Fruit fly (Drosophila melanogaster) whole organism, embryonic: Measurements from ENCODE around the gene sing.
A peak's percentile ranks its signal among the peaks of the same experiment; 100 is the strongest.

Experiments
- Asciz ChIP-seq: fragments of 200-800 bp; sonication (Bioruptor generic); optimal IDR thresholded peaks from 2 replicates; lab custom pipeline; 2017; ENCODE audit warnings: missing biosample characterization, mild to moderate bottlenecking, missing genetic modification characterization, missing genetic modification reagents
- Atf3 ChIP-seq: fragments of 200-800 bp; sonication (Bioruptor generic); optimal IDR thresholded peaks from 3 replicates; lab custom pipeline; 2016; ENCODE audit warnings: missing biosample characterization, missing genetic modification characterization
- CG10209 ChIP-seq: fragments of 200-800 bp; sonication (Bioruptor generic); optimal IDR thresholded peaks from 3 replicates; lab custom pipeline; 2017; ENCODE audit warnings: missing biosample characterization, mild to moderate bottlenecking, missing genetic modification characterization, missing genetic modification reagents
- CG11560 ChIP-seq: fragments of 200-800 bp; sonication (Bioruptor generic); IDR thresholded peaks from 3 replicates; pipeline ENCODE4 v1.3.6; 2022; ENCODE audit warnings: missing biosample characterization, missing genetic modification characterization
- CG11695 ChIP-seq: fragments of 200-800 bp; sonication (Bioruptor generic); IDR thresholded peaks from 3 replicates; pipeline ENCODE4 v1.3.6; 2022; ENCODE audit warnings: missing biosample characterization, missing genetic modification characterization
- CG11696 ChIP-seq: fragments of 200-800 bp; sonication (Bioruptor generic); IDR thresholded peaks from 2 replicates; pipeline ENCODE4 v1.3.6; 2022; ENCODE audit warnings: missing biosample characterization, missing genetic modification characterization
- CG12391 ChIP-seq: fragments of 200-800 bp; sonication (Bioruptor generic); optimal IDR thresholded peaks from 3 replicates; lab custom pipeline; 2018; ENCODE audit warnings: missing biosample characterization, mild to moderate bottlenecking, missing genetic modification characterization, moderate library complexity
- CG12769 ChIP-seq: fragments of 200-800 bp; sonication (Bioruptor generic); optimal IDR thresholded peaks from 2 replicates; lab custom pipeline; 2019; ENCODE audit warnings: missing biosample characterization, mild to moderate bottlenecking, missing genetic modification characterization, moderate library complexity
- CG12942 ChIP-seq: fragments of 200-800 bp; sonication (Bioruptor generic); optimal IDR thresholded peaks from 3 replicates; lab custom pipeline; 2016; ENCODE audit warnings: missing biosample characterization, missing genetic modification characterization
- CG17328 ChIP-seq: fragments of 200-800 bp; sonication (Bioruptor generic); IDR thresholded peaks from 2 replicates; pipeline ENCODE4 v1.3.6; 2022; ENCODE audit warnings: missing biosample characterization, missing genetic modification characterization
- CG31224 ChIP-seq: fragments of 200-800 bp; sonication (Bioruptor generic); IDR thresholded peaks from 2 replicates; pipeline ENCODE4 v1.3.6; 2022; ENCODE audit warnings: missing biosample characterization, missing genetic modification characterization
- CG34376 ChIP-seq: fragments of 200-800 bp; sonication (Bioruptor generic); optimal IDR thresholded peaks from 2 replicates; lab custom pipeline; 2018; ENCODE audit warnings: missing biosample characterization, mild to moderate bottlenecking, missing genetic modification characterization
- CG4282 ChIP-seq: fragments of 200-800 bp; sonication (Bioruptor generic); optimal IDR thresholded peaks from 2 replicates; lab custom pipeline; 2016; ENCODE audit warnings: missing biosample characterization, missing genetic modification characterization
- CG4854 ChIP-seq: fragments of 200-800 bp; sonication (Bioruptor generic); optimal IDR thresholded peaks from 2 replicates; lab custom pipeline; 2016; ENCODE audit warnings: missing biosample characterization, missing genetic modification characterization, inconsistent platforms
- CG7786 ChIP-seq: fragments of 200-800 bp; sonication (Bioruptor generic); optimal IDR thresholded peaks from 2 replicates; lab custom pipeline; 2016; ENCODE audit warnings: missing biosample characterization, missing genetic modification characterization
- CG8765 ChIP-seq: fragments of 200-800 bp; sonication (Bioruptor generic); IDR thresholded peaks from 2 replicates; pipeline ENCODE4 v1.3.6; 2022; ENCODE audit warnings: missing biosample characterization, missing genetic modification characterization
- CG8944 ChIP-seq: fragments of 200-800 bp; sonication (Bioruptor generic); optimal IDR thresholded peaks from 3 replicates; lab custom pipeline; 2016; ENCODE audit warnings: missing biosample characterization, missing genetic modification characterization
- CG9797 ChIP-seq: fragments of 200-800 bp; sonication (Bioruptor generic); optimal IDR thresholded peaks from 3 replicates; lab custom pipeline; 2018; ENCODE audit warnings: missing biosample characterization, mild to moderate bottlenecking, missing genetic modification characterization
- D ChIP-seq, 2 experiments: fragments of 200-800 bp in 1 of 2; fragments of >200 bp in 1 of 2; sonication (Bioruptor generic) in 1 of 2; optimal IDR thresholded peaks; 2 replicates in 1 of 2; 3 replicates in 1 of 2; lab custom pipeline; 2017; ENCODE audit warnings: mild to moderate bottlenecking in 1 of 2, missing biosample characterization in 1 of 2, missing genetic modification characterization in 1 of 2, missing genetic modification reagents in 1 of 2
- Dref ChIP-seq: fragments of 200-800 bp; sonication (Bioruptor generic); IDR thresholded peaks from 2 replicates; pipeline ENCODE4 v1.3.6; 2022; ENCODE audit warnings: missing biosample characterization, missing genetic modification characterization
- E2f1 ChIP-seq: fragments of 200-800 bp; sonication (Bioruptor generic); IDR thresholded peaks from 2 replicates; pipeline ENCODE4 v1.3.6; 2022; ENCODE audit warnings: missing biosample characterization, missing genetic modification characterization
- Hmr ChIP-seq: fragments of 200-800 bp; sonication (Bioruptor generic); optimal IDR thresholded peaks from 3 replicates; lab custom pipeline; 2017; ENCODE audit warnings: mild to moderate bottlenecking, missing biosample characterization, missing genetic modification reagents, missing genetic modification characterization
- Lhr ChIP-seq: fragments of 200-800 bp; sonication (Bioruptor generic); optimal IDR thresholded peaks from 3 replicates; lab custom pipeline; 2017; ENCODE audit warnings: mild to moderate bottlenecking, missing biosample characterization, missing genetic modification reagents, missing genetic modification characterization
- Pdp1 ChIP-seq, 2 experiments: fragments of 200-800 bp; sonication (Bioruptor generic); optimal IDR thresholded peaks; 3 replicates each; lab custom pipeline; 2016; ENCODE audit warnings: missing biosample characterization in 2 of 2, missing genetic modification characterization in 2 of 2, mild to moderate bottlenecking in 1 of 2, moderate library complexity in 1 of 2
- Spps ChIP-seq: fragments of 200-800 bp; sonication (Bioruptor generic); optimal IDR thresholded peaks from 2 replicates; lab custom pipeline; 2018; ENCODE audit warnings: missing biosample characterization, mild to moderate bottlenecking, missing genetic modification characterization
- amos ChIP-seq: fragments of 200-800 bp; sonication (Bioruptor generic); IDR thresholded peaks from 2 replicates; pipeline ENCODE4 v1.3.6; 2022; ENCODE audit warnings: missing biosample characterization, missing genetic modification characterization; ENCODE audit not compliant: partially characterized antibody
- ap ChIP-seq: fragments of 200-800 bp; sonication (Bioruptor generic); IDR thresholded peaks from 2 replicates; pipeline ENCODE4 v1.3.6; 2022; ENCODE audit warnings: missing biosample characterization, missing genetic modification characterization
- bbx ChIP-seq: fragments of 200-800 bp; sonication (Bioruptor generic); IDR thresholded peaks from 2 replicates; pipeline ENCODE4 v1.3.6; 2022; ENCODE audit warnings: missing biosample characterization, missing genetic modification characterization; ENCODE audit not compliant: partially characterized antibody
- chinmo ChIP-seq: fragments of 200-800 bp; sonication (Bioruptor generic); IDR thresholded peaks from 4 replicates; pipeline ENCODE4 v1.3.6; 2022; ENCODE audit warnings: missing biosample characterization, missing genetic modification characterization; ENCODE audit not compliant: partially characterized antibody
- danr ChIP-seq: fragments of 200-800 bp; sonication (Bioruptor generic); IDR thresholded peaks from 2 replicates; pipeline ENCODE4 v1.3.6; 2022; ENCODE audit warnings: missing biosample characterization, missing genetic modification characterization
- dati ChIP-seq: fragments of 200-800 bp; sonication (Bioruptor generic); IDR thresholded peaks from 2 replicates; pipeline ENCODE4 v1.3.6; 2022; ENCODE audit warnings: missing biosample characterization, missing genetic modification characterization
- ewg ChIP-seq: fragments of 200-800 bp; sonication (Bioruptor generic); optimal IDR thresholded peaks from 3 replicates; lab custom pipeline; 2017; ENCODE audit warnings: mild to moderate bottlenecking, missing biosample characterization, missing genetic modification reagents, missing genetic modification characterization
- exex ChIP-seq: fragments of 200-800 bp; sonication (Bioruptor generic); optimal IDR thresholded peaks from 4 replicates; lab custom pipeline; 2018; ENCODE audit warnings: missing biosample characterization, mild to moderate bottlenecking, missing genetic modification characterization, moderate library complexity
- grau ChIP-seq: fragments of 200-800 bp; optimal IDR thresholded peaks from 3 replicates; lab custom pipeline; 2019; ENCODE audit warnings: missing biosample characterization, mild to moderate bottlenecking, missing genetic modification characterization, moderate library complexity
- ind ChIP-seq: fragments of 200-800 bp; sonication (Bioruptor generic); optimal IDR thresholded peaks from 3 replicates; lab custom pipeline; 2016; ENCODE audit warnings: missing biosample characterization, missing genetic modification characterization
- insv ChIP-seq, 2 experiments: fragments of 200-800 bp; sonication (Bioruptor generic); optimal IDR thresholded peaks; 3 replicates each; lab custom pipeline; 2016 to 2018; ENCODE audit warnings: missing biosample characterization in 2 of 2, missing genetic modification characterization in 2 of 2
- inv ChIP-seq: fragments of 200-800 bp; sonication (Bioruptor generic); IDR thresholded peaks from 2 replicates; pipeline ENCODE4 v1.3.6; 2022; ENCODE audit warnings: missing biosample characterization, missing genetic modification characterization; ENCODE audit not compliant: partially characterized antibody
- lilli ChIP-seq: fragments of 200-800 bp; sonication (Bioruptor generic); optimal IDR thresholded peaks from 3 replicates; lab custom pipeline; 2016; ENCODE audit warnings: missing biosample characterization, missing genetic modification characterization
- mam ChIP-seq: fragments of 200-800 bp; sonication (Bioruptor generic); optimal IDR thresholded peaks from 3 replicates; lab custom pipeline; 2016; ENCODE audit warnings: missing biosample characterization, missing genetic modification characterization
- onecut ChIP-seq: fragments of 200-800 bp; sonication (Bioruptor generic); IDR thresholded peaks from 2 replicates; pipeline ENCODE4 v1.3.6; 2022; ENCODE audit warnings: missing biosample characterization, missing genetic modification characterization
- pita ChIP-seq: fragments of 200-800 bp; sonication (Bioruptor generic); optimal IDR thresholded peaks from 2 replicates; lab custom pipeline; 2017; ENCODE audit warnings: missing biosample characterization, mild to moderate bottlenecking, missing genetic modification characterization
- pnt ChIP-seq: fragments of 200-800 bp; sonication (Bioruptor generic); optimal IDR thresholded peaks from 3 replicates; lab custom pipeline; 2016; ENCODE audit warnings: missing biosample characterization, missing genetic modification characterization
- prd ChIP-seq, 3 experiments: fragments of >200 bp in 2 of 3; fragments of 200-800 bp in 1 of 3; sonication (Bioruptor generic) in 1 of 3; optimal IDR thresholded peaks in 2 of 3; IDR thresholded peaks in 1 of 3; 2 replicates in 2 of 3; 3 replicates in 1 of 3; pipeline versions ENCODE4 v1.3.6 to Lab custom; 2017 to 2022; ENCODE audit warnings: missing biosample characterization in 1 of 3, missing genetic modification characterization in 1 of 3
- row ChIP-seq: fragments of 200-800 bp; sonication (Bioruptor generic); IDR thresholded peaks from 3 replicates; pipeline ENCODE4 v1.3.6; 2022; ENCODE audit warnings: missing biosample characterization, missing genetic modification characterization
- shn ChIP-seq: fragments of 200-800 bp; sonication (Bioruptor generic); optimal IDR thresholded peaks from 3 replicates; lab custom pipeline; 2016; ENCODE audit warnings: missing biosample characterization, missing genetic modification characterization
- tna ChIP-seq: fragments of 200-800 bp; sonication (Bioruptor generic); IDR thresholded peaks from 2 replicates; pipeline ENCODE4 v1.3.6; 2022; ENCODE audit warnings: missing biosample characterization, missing genetic modification characterization; ENCODE audit not compliant: partially characterized antibody
- zfh1 ChIP-seq: fragments of 200-800 bp; sonication (Bioruptor generic); IDR thresholded peaks from 3 replicates; pipeline ENCODE4 v1.3.6; 2022; ENCODE audit warnings: missing biosample characterization, missing genetic modification characterization

Gene sing

dm6 chrX:16650078-16651063, 28.7 kb upstream of the sing start (continued):
- TF ChIP-seq CG11560 (tag; lab: Robert Waterston, UW) (no peak), Dref (no peak), pnt (GFP tag; lab: Kevin White, UChicago) (peak; percentile 70), lilli (peak; percentile 78), CG8765 (no peak), prd (optimal IDR thresholded peaks at IDR 0.05; lab: Kevin White, UChicago) (no peak), prd (GFP tag; IDR thresholded peaks at IDR 0.05; lab: Robert Waterston, UW) (peak; percentile 26; the same call in 1 of the 3 replicates), Hmr (GFP tag; lab: Kevin White, UChicago) (peak; percentile 27), onecut (GFP tag; lab: Robert Waterston, UW) (peak; percentile 72), shn (GFP tag; lab: Kevin White, UChicago) (no peak), inv (GFP tag; lab: Robert Waterston, UW) (no peak), CG9797 (GFP tag; lab: Kevin White, UChicago) (no peak), CG12769 (peak; percentile 38), danr (GFP tag; lab: Robert Waterston, UW) (no peak), Pdp1 (GFP tag; optimal IDR thresholded peaks at IDR 0.05; lab: Kevin White, UChicago) (peak; percentile 78 to 83), D (optimal IDR thresholded peaks at IDR 0.05; lab: Kevin White, UChicago) (no peak), D (GFP tag; optimal IDR thresholded peaks at IDR 0.05; lab: Kevin White, UChicago) (no peak), CG4282 (GFP tag; lab: Kevin White, UChicago) (no peak), CG4854 (no peak), Spps (tag; lab: Kevin White, UChicago) (no peak), E2f1 (GFP tag; lab: Robert Waterston, UW) (0 out of 2 replicates have a peak, but pooled peaks have one; percentile 35), pita (no peak), CG12942 (no peak), insv (GFP tag; optimal IDR thresholded peaks at IDR 0.05; lab: Kevin White, UChicago) (no peak), chinmo (0 out of 4 replicates have a peak, but pooled peaks have one; percentile 10), ind (GFP tag; lab: Kevin White, UChicago) (peak; percentile 12), CG31224 (GFP tag; lab: Robert Waterston, UW) (0 out of 2 replicates have a peak, but pooled peaks have one; percentile 12), Atf3 (GFP tag; lab: Kevin White, UChicago) (no peak), CG11696 (GFP tag; lab: Robert Waterston, UW) (peak; percentile 62), row (GFP tag; lab: Robert Waterston, UW) (peak; percentile 54), Asciz (GFP tag; lab: Kevin White, UChicago) (no peak), grau (peak; percentile 26), dati (GFP tag; lab: Robert Waterston, UW) (no peak), ewg (GFP tag; lab: Kevin White, UChicago) (no peak), tna (GFP tag; lab: Robert Waterston, UW) (no peak), CG7786 (GFP tag; lab: Kevin White, UChicago) (no peak), Lhr (GFP tag; lab: Kevin White, UChicago) (no peak), CG8944 (GFP tag; lab: Kevin White, UChicago) (no peak), CG11695 (GFP tag; lab: Robert Waterston, UW) (0 out of 3 replicates have a peak, but pooled peaks have one; percentile 27), CG17328 (GFP tag; lab: Robert Waterston, UW) (0 out of 2 replicates have a peak, but pooled peaks have one; percentile 5), CG12391 (tag; lab: Kevin White, UChicago) (no peak), CG34376 (GFP tag; lab: Kevin White, UChicago) (no peak), exex (no peak), amos (no peak), zfh1 (GFP tag; lab: Robert Waterston, UW) (peak; percentile 84), ap (GFP tag; lab: Robert Waterston, UW) (peak; percentile 69), CG10209 (GFP tag; lab: Kevin White, UChicago) (no peak), bbx (GFP tag; lab: Robert Waterston, UW) (no peak), mam (GFP tag; lab: Kevin White, UChicago) (peak; percentile 70)
